Worm (Caenorhabditis elegans): ENCODE measurements around the gene mig-6.

The mig-6 gene

DNA sequence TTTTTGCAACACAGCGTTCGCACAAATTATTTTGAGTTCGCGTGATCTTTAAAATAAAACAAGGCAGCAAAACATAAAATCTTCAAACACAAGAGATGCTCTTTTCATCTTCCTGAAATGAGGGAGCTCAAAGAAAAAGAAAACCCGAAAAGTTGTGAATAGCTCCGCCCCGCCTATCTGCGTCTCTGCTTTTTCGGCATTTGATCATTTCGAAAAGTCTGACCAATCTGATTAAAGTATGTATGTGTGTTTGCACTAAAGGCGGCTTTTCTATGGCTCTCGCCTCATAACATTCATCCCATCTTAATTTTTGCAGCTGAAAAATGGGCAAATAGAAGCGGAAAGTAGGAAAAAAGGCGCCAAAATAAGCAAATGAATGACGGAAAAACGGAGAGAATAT is 7.4 kb upstream of the mig-6 start (continued):
- TF ChIP-seq ceh-63 (GFP tag; optimal IDR thresholded peaks at IDR 0.05) (no peak), tlp-1 (tag; optimal IDR thresholded peaks at IDR 0.05) (no peak), snpc-4 (tag; optimal IDR thresholded peaks at IDR 0.05) (no peak), isw-1 (GFP tag; IDR thresholded peaks at IDR 0.05) (no peak), mdl-1 (tag; optimal IDR thresholded peaks at IDR 0.05) (no peak), mep-1 (tag; optimal IDR thresholded peaks at IDR 0.05) (no peak), ceh-82 (tag; optimal IDR thresholded peaks at IDR 0.05) (peak in 1 of 3 experiments; percentile 16)

DNA sequence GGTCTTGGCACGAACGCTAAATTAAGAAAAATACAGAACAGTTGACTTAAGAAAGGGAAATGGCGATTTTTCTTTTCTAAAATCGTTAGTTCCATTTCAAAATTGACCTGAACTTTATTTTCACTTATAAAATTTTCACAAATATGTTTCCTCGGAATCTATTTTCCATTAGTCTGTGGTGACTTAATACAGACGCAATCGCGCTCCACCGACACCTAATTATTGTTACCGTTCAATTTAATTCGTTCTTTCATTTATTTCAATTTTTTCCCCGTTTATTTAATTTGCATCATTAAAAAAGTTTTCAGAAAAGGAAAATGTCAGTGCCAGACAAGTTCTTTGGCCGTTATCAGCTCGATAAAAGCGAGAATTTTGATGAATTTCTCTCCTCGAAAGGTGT is 6.7 kb upstream of the mig-6 start, which contains the start of gene lbp-4:
Gene lbp-4 (plus strand): TSS at position 309 of the 400 bp plus-strand sequence.
- TF ChIP-seq nhr-85 (tag) (no peak), lir-3 (tag; optimal IDR thresholded peaks at IDR 0.05; ENCODE audit: poor library complexity) (peak; percentile 40), mef-2 (tag; optimal IDR thresholded peaks at IDR 0.05) (no peak), unc-130 (tag; optimal IDR thresholded peaks at IDR 0.05) (peak; percentile 63), lsy-2 (tag; optimal IDR thresholded peaks at IDR 0.05) (peak; percentile 1 to 81), mab-9 (GFP tag; IDR thresholded peaks at IDR 0.05) (no peak), nhr-237 (tag; optimal IDR thresholded peaks at IDR 0.05) (no peak), pqm-1 (tag; optimal IDR thresholded peaks at IDR 0.05) (no peak), jun-1 (tag; optimal IDR thresholded peaks at IDR 0.05) (no peak), nhr-47 (tag; optimal IDR thresholded peaks at IDR 0.05) (peak; percentile 36), unc-98 (GFP tag; IDR thresholded peaks at IDR 0.05) (no peak), lin-13 (GFP tag; optimal IDR thresholded peaks at IDR 0.05) (peak; percentile 20), ceh-82 (tag; optimal IDR thresholded peaks at IDR 0.05) (peak in 1 of 3 experiments; percentile 30), lin-14 (GFP tag; optimal IDR thresholded peaks at IDR 0.05) (peak; percentile 83), elt-2 (tag; optimal IDR thresholded peaks at IDR 0.05) (no peak), C04F5.9 (tag; optimal IDR thresholded peaks at IDR 0.05) (no peak), swsn-7 (tag; optimal IDR thresholded peaks at IDR 0.05) (peak; percentile 23), egl-13 (tag; optimal IDR thresholded peaks at IDR 0.05) (no peak), snpc-4 (tag; optimal IDR thresholded peaks at IDR 0.05) (peak; percentile 3), hlh-4 (tag; optimal IDR thresholded peaks at IDR 0.05) (no peak), nhr-19 (GFP tag; conservative IDR thresholded peaks at IDR 0.05) (no peak), dpl-1 (GFP tag; optimal IDR thresholded peaks at IDR 0.05) (peak in 2 of 3 experiments; percentile 19 to 50), efl-1 (optimal IDR thresholded peaks at IDR 0.05) (peak; percentile 51 to 53), efl-1 (GFP tag; optimal IDR thresholded peaks at IDR 0.05 in 1 of 2) (peak in 1 of 2 experiments; percentile 42), efl-3 (GFP tag; optimal IDR thresholded peaks at IDR 0.05) (no peak), pax-3 (tag; optimal IDR thresholded peaks at IDR 0.05) (no peak), skn-1 (tag; optimal IDR thresholded peaks at IDR 0.05) (peak; percentile 12), mep-1 (tag; optimal IDR thresholded peaks at IDR 0.05) (no peak), fkh-10 (GFP tag; optimal IDR thresholded peaks at IDR 0.05) (no peak), lin-35 (GFP tag; optimal IDR thresholded peaks at IDR 0.05) (peak; percentile 44 to 78), nhr-76 (tag; optimal IDR thresholded peaks at IDR 0.05) (no peak), blmp-1 (tag; optimal IDR thresholded peaks at IDR 0.05) (no peak), ztf-4 (tag; optimal IDR thresholded peaks at IDR 0.05) (no peak), dsc-1 (tag; optimal IDR thresholded peaks at IDR 0.05) (peak; percentile 16), nhr-12 (tag; optimal IDR thresholded peaks at IDR 0.05) (no peak), C34B4.2 (tag; optimal IDR thresholded peaks at IDR 0.05) (no peak), ceh-88 (GFP tag; IDR thresholded peaks at IDR 0.05) (no peak), zip-4 (GFP tag; optimal IDR thresholded peaks at IDR 0.05) (no peak), nhr-84 (tag; optimal IDR thresholded peaks at IDR 0.05) (no peak), fkh-8 (tag; optimal IDR thresholded peaks at IDR 0.05) (peak; percentile 7), grh-1 (GFP tag; IDR thresholded peaks at IDR 0.05) (no peak), fkh-4 (tag; optimal IDR thresholded peaks at IDR 0.05; ENCODE audit: borderline replicate concordance) (no peak), sptf-1 (tag; optimal IDR thresholded peaks at IDR 0.05) (no peak), ets-5 (GFP tag; IDR thresholded peaks at IDR 0.05) (no peak), nhr-71 (tag; optimal IDR thresholded peaks at IDR 0.05) (peak; percentile 54), ces-1 (GFP tag; optimal IDR thresholded peaks at IDR 0.05) (no peak), lin-15B (tag; optimal IDR thresholded peaks at IDR 0.05) (peak; percentile 26), vab-15 (tag; optimal IDR thresholded peaks at IDR 0.05) (peak; percentile 86)
